Fruit fly (Drosophila melanogaster) whole organism, prepupa: Measurements from ENCODE around the gene CG42512.

Source experiments
- Blimp-1 ChIP-seq: fragments of 200-800 bp; sonication (Bioruptor generic); optimal IDR thresholded peaks from 3 replicates; lab custom pipeline; 2017; ENCODE audit warnings: missing biosample characterization, missing genetic modification characterization, mild to moderate bottlenecking, moderate library complexity, missing genetic modification reagents
- CG10631 ChIP-seq: fragments of 200-800 bp; sonication (Bioruptor generic); optimal IDR thresholded peaks from 2 replicates; lab custom pipeline; 2016; ENCODE audit warnings: missing biosample characterization, missing genetic modification characterization
- CG11762 ChIP-seq: fragments of 200-800 bp; sonication (Bioruptor generic); optimal IDR thresholded peaks from 3 replicates; lab custom pipeline; 2016; ENCODE audit warnings: missing biosample characterization, missing genetic modification characterization; ENCODE audit not compliant: insufficient read depth
- CG15336 ChIP-seq: fragments of 200-800 bp; sonication (Bioruptor generic); IDR thresholded peaks from 2 replicates; pipeline ENCODE4 v1.3.6; 2022; ENCODE audit warnings: missing biosample characterization, missing genetic modification characterization
- CG1621 ChIP-seq: fragments of 200-800 bp; sonication (Bioruptor generic); optimal IDR thresholded peaks from 3 replicates; lab custom pipeline; 2018; ENCODE audit warnings: missing biosample characterization, mild to moderate bottlenecking, missing genetic modification characterization
- CG16779 ChIP-seq: fragments of 200-800 bp; sonication (Bioruptor generic); optimal IDR thresholded peaks from 3 replicates; lab custom pipeline; 2017; ENCODE audit warnings: missing biosample characterization, mild to moderate bottlenecking, missing genetic modification characterization
- CG3032 ChIP-seq: fragments of 200-800 bp; optimal IDR thresholded peaks from 2 replicates; lab custom pipeline; 2019; ENCODE audit warnings: missing biosample characterization, mild to moderate bottlenecking, missing genetic modification characterization, moderate library complexity
- CG32006 ChIP-seq: fragments of 200-800 bp; sonication (Bioruptor generic); optimal IDR thresholded peaks from 3 replicates; lab custom pipeline; 2017; ENCODE audit warnings: missing biosample characterization, mild to moderate bottlenecking, missing genetic modification characterization
- CG34406 ChIP-seq: fragments of 200-800 bp; sonication (Bioruptor generic); optimal IDR thresholded peaks from 3 replicates; lab custom pipeline; 2016; ENCODE audit warnings: missing biosample characterization, missing genetic modification characterization
- CG3919 ChIP-seq: fragments of 200-800 bp; sonication (Bioruptor generic); optimal IDR thresholded peaks from 3 replicates; lab custom pipeline; 2016; ENCODE audit warnings: missing biosample characterization, missing genetic modification characterization
- CG6163 ChIP-seq: fragments of 200-800 bp; sonication (Bioruptor generic); IDR thresholded peaks from 3 replicates; pipeline ENCODE4 v1.3.6; 2022; ENCODE audit warnings: missing biosample characterization, missing genetic modification characterization
- CG6276 ChIP-seq: fragments of 200-800 bp; sonication (Bioruptor generic); optimal IDR thresholded peaks from 2 replicates; lab custom pipeline; 2017; ENCODE audit warnings: missing biosample characterization, mild to moderate bottlenecking, missing genetic modification characterization
- CG6792 ChIP-seq: fragments of 200-800 bp; sonication (Bioruptor generic); optimal IDR thresholded peaks from 3 replicates; lab custom pipeline; 2016; ENCODE audit warnings: missing biosample characterization, missing genetic modification characterization
- CG6854 ChIP-seq: fragments of 200-800 bp; sonication (Bioruptor generic); optimal IDR thresholded peaks from 2 replicates; lab custom pipeline; 2017; ENCODE audit warnings: missing biosample characterization, mild to moderate bottlenecking, missing genetic modification characterization
- CG7368 ChIP-seq: fragments of 200-800 bp; sonication (Bioruptor generic); optimal IDR thresholded peaks from 3 replicates; lab custom pipeline; 2016; ENCODE audit warnings: missing biosample characterization, missing genetic modification characterization
- CG8119 ChIP-seq: fragments of 200-800 bp; sonication (Bioruptor generic); IDR thresholded peaks from 3 replicates; pipeline ENCODE4 v1.3.6; 2022; ENCODE audit warnings: missing biosample characterization, missing genetic modification characterization
- CG8319 ChIP-seq: fragments of 200-800 bp; sonication (Bioruptor generic); optimal IDR thresholded peaks from 3 replicates; lab custom pipeline; 2016; ENCODE audit warnings: missing biosample characterization, missing genetic modification characterization
- CG8632 ChIP-seq: fragments of 200-800 bp; sonication (Bioruptor generic); optimal IDR thresholded peaks from 3 replicates; lab custom pipeline; 2016; ENCODE audit warnings: missing biosample characterization, missing genetic modification characterization
- CG9139 ChIP-seq: fragments of 200-800 bp; sonication (Bioruptor generic); optimal IDR thresholded peaks from 3 replicates; lab custom pipeline; 2017; ENCODE audit warnings: missing biosample characterization, mild to moderate bottlenecking, missing genetic modification characterization
- Eip75B ChIP-seq: fragments of 200-800 bp; sonication (Bioruptor generic); optimal IDR thresholded peaks from 3 replicates; lab custom pipeline; 2016; ENCODE audit warnings: missing biosample characterization, missing genetic modification characterization
- Eip78C ChIP-seq: fragments of 200-800 bp; sonication (Bioruptor generic); peaks from one replicate; lab custom pipeline; 2016; ENCODE audit warnings: missing biosample characterization, missing genetic modification characterization
- Ets21C ChIP-seq: fragments of 200-800 bp; sonication (Bioruptor generic); optimal IDR thresholded peaks from 3 replicates; lab custom pipeline; 2016; ENCODE audit warnings: missing biosample characterization, missing genetic modification characterization
- Ets96B ChIP-seq: fragments of 200-800 bp; optimal IDR thresholded peaks from 2 replicates; lab custom pipeline; 2019; ENCODE audit warnings: missing biosample characterization, mild to moderate bottlenecking, missing genetic modification characterization, moderate library complexity
- Gug ChIP-seq: fragments of 200-800 bp; sonication (Bioruptor generic); IDR thresholded peaks from 2 replicates; pipeline ENCODE4 v1.3.6; 2022; ENCODE audit warnings: missing biosample characterization, missing genetic modification characterization
- Hr38 ChIP-seq: sonication (Bioruptor generic); optimal IDR thresholded peaks from 2 replicates; lab custom pipeline; 2016; ENCODE audit warnings: missing biosample characterization, missing genetic modification characterization
- Lpt ChIP-seq: fragments of 200-800 bp; sonication (Bioruptor generic); optimal IDR thresholded peaks from 3 replicates; lab custom pipeline; 2016; ENCODE audit warnings: missing biosample characterization, missing genetic modification characterization
- Met ChIP-seq: fragments of 200-800 bp; sonication (Bioruptor generic); optimal IDR thresholded peaks from 3 replicates; lab custom pipeline; 2016; ENCODE audit warnings: missing biosample characterization, missing genetic modification characterization
- OdsH ChIP-seq: fragments of 200-800 bp; sonication (Bioruptor generic); optimal IDR thresholded peaks from 3 replicates; lab custom pipeline; 2016; ENCODE audit warnings: missing biosample characterization, missing genetic modification characterization
- Sox14 ChIP-seq: fragments of 200-800 bp; sonication (Bioruptor generic); optimal IDR thresholded peaks from 3 replicates; lab custom pipeline; 2016; ENCODE audit warnings: missing biosample characterization, missing genetic modification characterization
- Sox15 ChIP-seq: fragments of 200-800 bp; sonication (Bioruptor generic); optimal IDR thresholded peaks from 3 replicates; lab custom pipeline; 2016; ENCODE audit warnings: missing biosample characterization, missing genetic modification characterization
- achi ChIP-seq: fragments of 200-800 bp; sonication (Bioruptor generic); optimal IDR thresholded peaks from 3 replicates; lab custom pipeline; 2016; ENCODE audit warnings: missing biosample characterization, missing genetic modification characterization
- acj6 ChIP-seq: fragments of 200-800 bp; sonication (Bioruptor generic); optimal IDR thresholded peaks from 3 replicates; lab custom pipeline; 2016; ENCODE audit warnings: missing biosample characterization, missing genetic modification characterization
- cyc ChIP-seq: fragments of 200-800 bp; sonication (Bioruptor generic); optimal IDR thresholded peaks from 3 replicates; lab custom pipeline; 2016; ENCODE audit warnings: missing biosample characterization, missing genetic modification characterization
- dac ChIP-seq: fragments of 200-800 bp; sonication (Bioruptor generic); optimal IDR thresholded peaks from 2 replicates; lab custom pipeline; 2017; ENCODE audit warnings: missing biosample characterization, mild to moderate bottlenecking, missing genetic modification characterization
- dsx ChIP-seq: fragments of 200-800 bp; optimal IDR thresholded peaks from 3 replicates; lab custom pipeline; 2019; ENCODE audit warnings: missing biosample characterization, mild to moderate bottlenecking, missing genetic modification characterization, moderate library complexity; ENCODE audit not compliant: poor library complexity, severe bottlenecking
- eg ChIP-seq: fragments of 200-800 bp; sonication (Bioruptor generic); IDR thresholded peaks from 3 replicates; pipeline ENCODE4 v1.3.6; 2022; ENCODE audit warnings: missing biosample characterization, missing genetic modification characterization
- esn ChIP-seq: fragments of 200-800 bp; sonication (Bioruptor generic); optimal IDR thresholded peaks from 2 replicates; lab custom pipeline; 2016; ENCODE audit warnings: missing biosample characterization, mild to moderate bottlenecking, missing genetic modification characterization, moderate library complexity
- lz ChIP-seq: fragments of 200-800 bp; sonication (Bioruptor generic); optimal IDR thresholded peaks from 3 replicates; lab custom pipeline; 2016; ENCODE audit warnings: missing biosample characterization, missing genetic modification characterization
- net ChIP-seq: fragments of 200-800 bp; sonication (Bioruptor generic); optimal IDR thresholded peaks from 3 replicates; lab custom pipeline; 2016; ENCODE audit warnings: missing biosample characterization, missing genetic modification characterization
- salr ChIP-seq, 2 experiments: fragments of 200-800 bp; sonication (Bioruptor generic); optimal IDR thresholded peaks; 3 replicates each; lab custom pipeline; 2016 to 2018; ENCODE audit warnings: missing biosample characterization in 2 of 2, missing genetic modification characterization in 2 of 2, mild to moderate bottlenecking in 1 of 2
- ss ChIP-seq, 2 experiments: fragments of 200-800 bp; sonication (Bioruptor generic); optimal IDR thresholded peaks; 2 replicates in 1 of 2; 3 replicates in 1 of 2; lab custom pipeline; 2017 to 2018; ENCODE audit warnings: mild to moderate bottlenecking in 2 of 2, missing biosample characterization in 2 of 2, missing genetic modification characterization in 2 of 2, moderate library complexity in 1 of 2
- svp ChIP-seq: fragments of 200-800 bp; sonication (Bioruptor generic); peaks from one replicate; lab custom pipeline; 2016; ENCODE audit warnings: missing biosample characterization, missing genetic modification characterization

Gene CG42512

DNA sequence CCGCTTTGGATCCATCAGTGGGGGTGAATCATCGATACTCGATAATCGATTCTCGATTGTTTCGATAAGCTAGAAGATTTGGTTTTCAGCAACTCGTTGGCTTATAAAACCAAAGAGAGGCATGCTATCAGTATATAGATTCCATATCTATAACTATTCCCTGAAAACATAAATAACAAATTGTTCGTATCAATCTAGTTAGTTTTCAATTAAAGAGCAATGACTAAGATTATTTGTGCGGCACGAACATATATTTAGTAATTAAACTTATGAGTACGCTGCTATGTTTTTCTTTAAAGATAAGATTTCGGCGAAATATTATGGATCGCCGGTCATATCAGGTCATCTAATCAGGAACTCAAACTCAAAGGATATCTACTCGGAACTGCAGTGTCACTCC, 23.4 kb downstream of the CG42512 start:
- no peak for TF ChIP-seq Sox14 (GFP tag; lab: Kevin White, UChicago)
- TF ChIP-seq Blimp-1 (GFP tag; lab: Kevin White, UChicago) = no peak
- no peak for TF ChIP-seq CG6276 (GFP tag; lab: Kevin White, UChicago)
- no peak for TF ChIP-seq Met (GFP tag; lab: Kevin White, UChicago)
- TF ChIP-seq CG9139 (GFP tag; lab: Kevin White, UChicago) = no peak
- no peak for TF ChIP-seq lz
- no peak for TF ChIP-seq achi (GFP tag; lab: Kevin White, UChicago)
- no peak for TF ChIP-seq CG7368 (GFP tag; lab: Kevin White, UChicago)
- TF ChIP-seq OdsH = no peak
- TF ChIP-seq Sox15 (GFP tag; lab: Kevin White, UChicago) = no peak
- no peak for TF ChIP-seq CG3032
- TF ChIP-seq CG8319 (GFP tag; lab: Kevin White, UChicago) = no peak
- no peak for TF ChIP-seq cyc
- no peak for TF ChIP-seq Ets21C
- no peak for TF ChIP-seq CG1621 (tag; lab: Kevin White, UChicago)
- no peak for TF ChIP-seq CG6792 (GFP tag; lab: Kevin White, UChicago)
- no peak for TF ChIP-seq Hr38
- no peak for TF ChIP-seq CG6854 (GFP tag; lab: Kevin White, UChicago)
- TF ChIP-seq dac (GFP tag; lab: Kevin White, UChicago) = no peak

DNA sequence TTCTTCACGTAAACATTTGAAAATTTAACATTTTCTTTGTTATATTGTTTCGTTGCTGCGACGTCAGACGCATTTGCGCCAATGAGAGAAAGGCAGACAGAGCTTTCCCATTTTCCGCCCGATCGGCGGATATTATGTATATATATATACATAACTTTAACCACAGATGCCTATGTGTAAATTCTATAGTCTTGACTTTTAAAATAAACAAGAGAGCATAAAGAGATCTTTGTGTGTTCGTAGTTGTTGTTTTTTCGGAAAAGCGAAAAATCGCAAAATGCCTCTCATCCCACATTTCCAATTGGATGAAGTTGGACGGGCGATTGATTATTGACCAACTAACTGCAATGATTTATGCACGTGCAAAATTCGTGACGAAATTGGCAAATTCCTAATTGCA, 25.5 kb downstream of the CG42512 start, which contains the start of gene CG13012:
TSS of gene CG13012 (minus strand) at position 101 of the 400 bp plus-strand sequence.
- TF ChIP-seq Eip75B (GFP tag; lab: Kevin White, UChicago) (no peak), Eip78C (GFP tag; lab: Kevin White, UChicago) (peak; percentile 52)

DNA sequence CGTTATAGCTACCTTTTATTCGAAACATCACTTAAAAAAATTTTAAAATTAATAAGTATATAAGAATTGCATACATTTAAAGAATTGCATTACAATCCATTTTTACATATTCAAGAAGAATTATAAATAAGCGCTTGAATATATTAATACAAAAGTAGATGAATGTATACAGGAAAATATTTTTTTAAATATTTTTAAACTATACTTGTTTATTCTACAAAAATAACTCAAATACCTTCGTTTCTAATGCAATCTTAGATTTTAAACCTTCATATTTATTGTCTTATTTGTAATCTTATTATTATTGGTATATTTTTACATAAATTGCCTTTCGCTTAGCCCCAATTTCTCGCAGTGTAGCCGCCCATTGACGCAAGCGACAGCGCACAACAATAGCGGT, 26.0 kb downstream of the CG42512 start:
- no peak for TF ChIP-seq Gug (GFP tag; lab: Robert Waterston, UW)
- TF ChIP-seq CG15336 (GFP tag; lab: Robert Waterston, UW) = peak; percentile 49
- peak in 1 of 2 experiments; percentile 24 for TF ChIP-seq salr (GFP tag; optimal IDR thresholded peaks at IDR 0.05; lab: Kevin White, UChicago)
- 0 out of 3 replicates have a peak, but pooled peaks have one; percentile 28 for TF ChIP-seq CG6163 (GFP tag; lab: Robert Waterston, UW)
- TF ChIP-seq dsx (GFP tag; lab: Kevin White, UChicago) = peak; percentile 4
- peak; percentile 30 for TF ChIP-seq CG8632 (GFP tag; lab: Kevin White, UChicago)
- peak; percentile 4 for TF ChIP-seq CG6792 (GFP tag; lab: Kevin White, UChicago)
- peak; percentile 13 for TF ChIP-seq Met (GFP tag; lab: Kevin White, UChicago)
- peak; percentile 66 for TF ChIP-seq svp (GFP tag; lab: Kevin White, UChicago)
- TF ChIP-seq CG32006 (GFP tag; lab: Kevin White, UChicago) = peak; percentile 53
- peak; percentile 19 for TF ChIP-seq OdsH
- TF ChIP-seq CG34406 (GFP tag; lab: Kevin White, UChicago) = peak; percentile 45
- TF ChIP-seq CG8319 (GFP tag; lab: Kevin White, UChicago) = no peak
- TF ChIP-seq achi (GFP tag; lab: Kevin White, UChicago) = peak; percentile 38
- TF ChIP-seq CG8119 (GFP tag; lab: Robert Waterston, UW) = peak; percentile 50; the same call in 2 of the 3 replicates
- no peak for TF ChIP-seq ss (GFP tag; optimal IDR thresholded peaks at IDR 0.05; lab: Kevin White, UChicago)
- peak; percentile 20 for TF ChIP-seq acj6 (GFP tag; lab: Kevin White, UChicago)
- TF ChIP-seq CG3919 (GFP tag; lab: Kevin White, UChicago) = peak; percentile 13
- TF ChIP-seq CG6276 (GFP tag; lab: Kevin White, UChicago) = no peak
- no peak for TF ChIP-seq net (GFP tag; lab: Kevin White, UChicago)
- TF ChIP-seq Lpt (GFP tag; lab: Kevin White, UChicago) = no peak
- peak; percentile 41; the same call in 1 of the 3 replicates for TF ChIP-seq eg (GFP tag; lab: Robert Waterston, UW)
- no peak for TF ChIP-seq CG16779 (tag; lab: Kevin White, UChicago)
- no peak for TF ChIP-seq CG11762 (GFP tag; lab: Kevin White, UChicago)
- TF ChIP-seq esn (GFP tag; lab: Kevin White, UChicago) = peak; percentile 37
- TF ChIP-seq CG10631 = peak; percentile 17
- no peak for TF ChIP-seq CG7368 (GFP tag; lab: Kevin White, UChicago)
- TF ChIP-seq Eip78C (GFP tag; lab: Kevin White, UChicago) = peak; percentile 62
- TF ChIP-seq Ets96B (tag; lab: Kevin White, UChicago) = no peak
